Worm (Caenorhabditis elegans): ENCODE results near the gene D1086.9.

Gene D1086.9

DNA sequence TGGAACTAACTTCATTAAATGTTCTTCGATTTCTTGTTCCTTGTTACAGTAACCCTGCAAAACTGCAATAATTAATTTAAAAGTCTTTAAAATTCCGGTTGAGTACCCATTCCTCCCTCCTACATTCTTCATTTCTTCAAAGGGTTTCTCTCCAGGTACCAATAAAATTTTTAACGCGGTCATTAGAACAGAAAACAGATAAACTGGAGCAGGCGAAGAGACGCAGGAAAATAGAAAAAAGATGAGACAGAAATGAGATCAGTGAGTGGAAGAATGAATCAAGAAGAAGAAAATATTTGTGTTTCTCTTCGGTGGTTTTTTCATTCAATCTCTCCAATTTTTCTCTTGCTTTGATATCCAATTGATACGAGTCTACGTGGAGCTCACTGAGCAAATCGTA, 10.3 kb upstream of the D1086.9 start, which contains the start of gene D1086.8:
Gene D1086.8 (plus strand): TSS at position 301 of the 400 bp plus-strand sequence.
- TF ChIP-seq nfya-1 (tag; optimal IDR thresholded peaks at IDR 0.05; ENCODE audit: insufficient read depth) (peak; percentile 8), pqm-1 (tag; optimal IDR thresholded peaks at IDR 0.05) (no peak), elt-2 (tag; optimal IDR thresholded peaks at IDR 0.05) (no peak), elt-3 (tag; optimal IDR thresholded peaks at IDR 0.05) (no peak), lsy-12 (tag; optimal IDR thresholded peaks at IDR 0.05) (no peak), egl-5 (tag; optimal IDR thresholded peaks at IDR 0.05) (peak; percentile 44), unc-39 (tag; optimal IDR thresholded peaks at IDR 0.05) (no peak)

DNA sequence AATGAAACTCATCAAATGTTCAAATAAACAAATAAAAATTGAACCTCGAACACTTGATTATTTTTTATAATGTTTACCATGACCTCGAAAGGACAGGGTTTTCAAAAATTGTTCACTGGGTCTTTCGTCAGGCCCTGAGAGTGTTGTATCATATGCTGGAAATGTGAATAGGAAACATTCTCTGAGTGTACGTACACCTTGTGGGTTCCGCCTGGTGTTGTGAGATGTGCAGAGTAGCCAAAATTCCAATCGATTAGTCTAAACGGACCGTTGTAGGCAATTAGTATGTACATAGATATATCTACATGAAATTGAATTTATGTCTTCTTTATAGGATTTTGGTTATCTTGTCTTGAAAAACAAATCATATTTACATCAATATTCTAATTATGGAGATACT, 9.5 kb upstream of the D1086.9 start:
- TF ChIP-seq nhr-67 (tag; optimal IDR thresholded peaks at IDR 0.05) (no peak), fkh-10 (GFP tag; optimal IDR thresholded peaks at IDR 0.05) (no peak), tbx-2 (tag; optimal IDR thresholded peaks at IDR 0.05) (no peak), ZK546.5 (tag; optimal IDR thresholded peaks at IDR 0.05) (no peak), nhr-12 (tag; optimal IDR thresholded peaks at IDR 0.05) (no peak), ztf-11 (tag; optimal IDR thresholded peaks at IDR 0.05) (no peak), aly-2 (tag; optimal IDR thresholded peaks at IDR 0.05) (no peak), eor-1 (tag; optimal IDR thresholded peaks at IDR 0.05) (no peak), unc-62 (GFP tag; optimal IDR thresholded peaks at IDR 0.05) (no peak), R02D3.7 (tag; optimal IDR thresholded peaks at IDR 0.05) (no peak)

DNA sequence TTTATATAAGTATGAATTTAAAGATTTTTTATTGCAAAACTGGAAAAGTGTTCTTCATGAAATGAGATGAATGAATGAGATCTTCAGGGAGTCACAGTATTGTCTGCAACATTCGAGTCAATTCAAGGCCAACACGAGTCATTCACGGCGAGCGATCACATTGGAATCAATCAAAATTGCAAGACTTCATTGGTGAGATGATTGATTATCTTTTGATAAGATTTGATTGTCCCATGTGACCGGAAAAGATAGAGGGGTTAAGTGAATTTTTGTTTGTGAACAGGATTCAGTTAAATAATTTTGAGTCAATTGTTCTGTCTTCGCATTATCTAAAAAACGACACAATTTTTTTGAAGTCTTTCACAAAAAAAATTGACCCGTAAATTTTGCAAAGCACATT, 9.1 kb upstream of the D1086.9 start:
- TF ChIP-seq tbx-2 (tag; optimal IDR thresholded peaks at IDR 0.05) (no peak), fkh-2 (tag; optimal IDR thresholded peaks at IDR 0.05) (no peak), nhr-23 (tag; optimal IDR thresholded peaks at IDR 0.05) (peak; percentile 78), skn-1 (tag; optimal IDR thresholded peaks at IDR 0.05) (no peak), nfya-1 (tag; optimal IDR thresholded peaks at IDR 0.05; ENCODE audit: insufficient read depth) (no peak), ZK546.5 (tag; optimal IDR thresholded peaks at IDR 0.05) (no peak), nhr-76 (tag; optimal IDR thresholded peaks at IDR 0.05) (no peak), mml-1 (tag; optimal IDR thresholded peaks at IDR 0.05) (no peak), hmg-11 (tag; optimal IDR thresholded peaks at IDR 0.05) (no peak), egl-5 (tag; optimal IDR thresholded peaks at IDR 0.05) (no peak), pha-4 (tag; optimal IDR thresholded peaks at IDR 0.05) (no peak), nhr-25 (tag; optimal IDR thresholded peaks at IDR 0.05) (peak; percentile 56), elt-1 (tag; optimal IDR thresholded peaks at IDR 0.05) (no peak), ceh-9 (tag; optimal IDR thresholded peaks at IDR 0.05) (no peak), nhr-11 (tag; optimal IDR thresholded peaks at IDR 0.05) (no peak), nhr-43 (tag; optimal IDR thresholded peaks at IDR 0.05; ENCODE audit: poor library complexity, severe bottlenecking) (peak; percentile 32), R02D3.7 (tag; optimal IDR thresholded peaks at IDR 0.05) (no peak)

ce11 chrV:14097358-14097757, 6.7 kb upstream of the D1086.9 start:
- TF ChIP-seq elt-1 (tag; optimal IDR thresholded peaks at IDR 0.05) (no peak), elt-3 (tag; optimal IDR thresholded peaks at IDR 0.05) (no peak), nhr-28 (tag; optimal IDR thresholded peaks at IDR 0.05) (no peak), fkh-2 (tag; optimal IDR thresholded peaks at IDR 0.05) (no peak), nhr-25 (tag; optimal IDR thresholded peaks at IDR 0.05) (no peak), ceh-16 (tag; optimal IDR thresholded peaks at IDR 0.05) (no peak)

DNA sequence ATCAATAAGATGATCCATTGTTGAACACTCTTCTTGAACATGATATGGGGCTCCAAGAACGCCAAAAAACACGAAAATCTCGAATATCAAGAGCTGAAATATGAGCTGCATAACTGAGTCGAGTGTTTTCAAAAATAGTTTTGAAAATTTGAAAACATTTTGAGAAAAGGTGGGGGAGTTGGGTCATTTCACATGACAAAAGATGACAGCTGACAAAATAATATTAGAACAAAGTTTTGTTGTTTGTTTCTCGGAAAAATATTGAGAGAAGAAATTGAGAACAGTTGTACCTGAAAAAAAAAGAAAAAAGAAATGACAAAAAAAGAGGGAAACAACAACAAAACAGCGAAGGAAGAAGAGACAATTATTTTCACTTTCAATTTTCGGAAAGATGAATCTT, 5.6 kb upstream of the D1086.9 start, which contains the start of the genes D1086.2 and D1086.1:
Gene D1086.2 (minus strand): TSS at position 150 of the 400 bp plus-strand sequence.
Gene D1086.1 (plus strand): TSS at position 340 of the 400 bp plus-strand sequence.
- TF ChIP-seq ama-1 (optimal IDR thresholded peaks at IDR 0.05) (no peak), elt-1 (tag; optimal IDR thresholded peaks at IDR 0.05) (no peak), nhr-12 (tag; optimal IDR thresholded peaks at IDR 0.05) (no peak), nhr-28 (tag; optimal IDR thresholded peaks at IDR 0.05) (no peak), tbx-2 (tag; optimal IDR thresholded peaks at IDR 0.05) (no peak), nhr-77 (tag; optimal IDR thresholded peaks at IDR 0.05) (no peak), nhr-76 (tag; optimal IDR thresholded peaks at IDR 0.05) (no peak), fkh-2 (tag; optimal IDR thresholded peaks at IDR 0.05) (no peak), pha-4 (tag; optimal IDR thresholded peaks at IDR 0.05) (no peak), skn-1 (tag; optimal IDR thresholded peaks at IDR 0.05) (no peak), mml-1 (tag; optimal IDR thresholded peaks at IDR 0.05) (no peak), mdl-1 (tag; optimal IDR thresholded peaks at IDR 0.05) (no peak), lin-39 (tag; optimal IDR thresholded peaks at IDR 0.05) (no peak), R02D3.7 (tag; optimal IDR thresholded peaks at IDR 0.05) (no peak), nhr-23 (tag; optimal IDR thresholded peaks at IDR 0.05) (no peak), ZK546.5 (tag; optimal IDR thresholded peaks at IDR 0.05) (no peak), unc-62 (GFP tag; optimal IDR thresholded peaks at IDR 0.05) (no peak), nhr-25 (tag; optimal IDR thresholded peaks at IDR 0.05) (no peak)
